Worm (Caenorhabditis elegans) whole organism, L4 larva: Measurements from ENCODE around the gene smf-2.

Experiments
- F37D6.2 ChIP-seq: sonication (generic microtip); optimal IDR thresholded peaks from 2 replicates; lab custom pipeline; 2016; ENCODE audit warnings: mild to moderate bottlenecking, missing genetic modification characterization, missing compliant biosample characterization
- F49E8.2 ChIP-seq: sonication (generic microtip); optimal IDR thresholded peaks from 2 replicates; lab custom pipeline; 2016; ENCODE audit warnings: missing compliant biosample characterization, mild to moderate bottlenecking, missing genetic modification characterization, borderline replicate concordance
- T20F7.1 ChIP-seq: fragments of 200-800 bp; sonication (Bioruptor generic); optimal IDR thresholded peaks from 2 replicates; lab custom pipeline; 2018; ENCODE audit warnings: mild to moderate bottlenecking, missing genetic modification characterization, missing compliant biosample characterization
- T26A8.4 ChIP-seq: fragments of 200-800 bp; sonication (Bioruptor generic); IDR thresholded peaks from 2 replicates; pipeline ENCODE4 v1.3.6; 2022; ENCODE audit warnings: missing genetic modification characterization, missing compliant biosample characterization
- Y48G9A.11 ChIP-seq: fragments of 200-800 bp; sonication (Bioruptor generic); IDR thresholded peaks from 2 replicates; pipeline ENCODE4 v1.3.6; 2022; ENCODE audit warnings: missing genetic modification reagents, missing genetic modification characterization, missing compliant biosample characterization
- Y75B8A.6 ChIP-seq: fragments of 200-800 bp; sonication (Bioruptor generic); IDR thresholded peaks from 2 replicates; pipeline ENCODE4 v1.3.6; 2022; ENCODE audit warnings: missing genetic modification reagents, missing genetic modification characterization, missing compliant biosample characterization
- ZK337.2 ChIP-seq: fragments of 200-800 bp; sonication (Bioruptor generic); IDR thresholded peaks from 2 replicates; pipeline ENCODE4 v1.3.6; 2022; ENCODE audit warnings: missing genetic modification reagents, missing genetic modification characterization, missing compliant biosample characterization
- ZK546.5 ChIP-seq, 2 experiments: sonication (generic microtip); optimal IDR thresholded peaks; 2 replicates each; lab custom pipeline; 2017; ENCODE audit warnings: missing biosample characterization in 2 of 2, missing genetic modification characterization in 2 of 2
- aha-1 ChIP-seq: fragments of 150-350 bp; peaks from one replicate; lab custom pipeline; 2014; ENCODE audit warnings: missing biosample characterization, missing genetic modification characterization
- aly-2 ChIP-seq: sonication (generic microtip); optimal IDR thresholded peaks from 2 replicates; lab custom pipeline; 2018; ENCODE audit warnings: missing biosample characterization, missing genetic modification characterization
- ceh-20 ChIP-seq: fragments of 200-800 bp; sonication (Bioruptor generic); IDR thresholded peaks from 2 replicates; pipeline ENCODE4 v1.3.6; 2022; ENCODE audit warnings: missing genetic modification reagents, missing genetic modification characterization, missing compliant biosample characterization
- ceh-32 ChIP-seq: sonication (generic microtip); optimal IDR thresholded peaks from 2 replicates; lab custom pipeline; 2016; ENCODE audit warnings: mild to moderate bottlenecking, missing genetic modification characterization, missing compliant biosample characterization; ENCODE audit not compliant: poor library complexity
- ceh-62 ChIP-seq: sonication (generic microtip); optimal IDR thresholded peaks from 2 replicates; lab custom pipeline; 2017; ENCODE audit warnings: missing biosample characterization, missing genetic modification characterization
- cey-2 ChIP-seq: sonication (generic microtip); optimal IDR thresholded peaks from 3 replicates; lab custom pipeline; 2017; ENCODE audit warnings: missing genetic modification characterization, mild to moderate bottlenecking, missing compliant biosample characterization, antibody characterized with exemption, borderline replicate concordance; ENCODE audit not compliant: insufficient read depth
- ctbp-1 ChIP-seq: fragments of 200-800 bp; sonication (Bioruptor generic); IDR thresholded peaks from 2 replicates; pipeline ENCODE4 v1.3.6; 2022; ENCODE audit warnings: missing genetic modification reagents, missing genetic modification characterization, missing compliant biosample characterization
- daf-19 ChIP-seq: fragments of 200-800 bp; sonication (Bioruptor generic); conservative IDR thresholded peaks from 2 replicates; pipeline ENCODE4 v1.3.6; 2022; ENCODE audit warnings: missing genetic modification characterization, missing compliant biosample characterization
- dmd-6 ChIP-seq: fragments of 200-800 bp; sonication (Bioruptor generic); IDR thresholded peaks from 2 replicates; pipeline ENCODE4 v1.3.6; 2022; ENCODE audit warnings: missing genetic modification reagents, missing genetic modification characterization, missing compliant biosample characterization
- dmd-8 ChIP-seq: fragments of 200-800 bp; sonication (Bioruptor generic); IDR thresholded peaks from 2 replicates; pipeline ENCODE4 v1.3.6; 2022; ENCODE audit warnings: missing genetic modification characterization, missing compliant biosample characterization
- dmd-9 ChIP-seq: fragments of 200-800 bp; sonication (Bioruptor generic); IDR thresholded peaks from 2 replicates; pipeline ENCODE4 v1.3.6; 2022; ENCODE audit warnings: missing genetic modification reagents, missing genetic modification characterization, missing compliant biosample characterization
- dpl-1 ChIP-seq: fragments of 150-350 bp; optimal IDR thresholded peaks from 2 replicates; lab custom pipeline; 2014; ENCODE audit warnings: missing biosample characterization, missing genetic modification reagents, missing genetic modification characterization
- egl-27 ChIP-seq: sonication (generic microtip); optimal IDR thresholded peaks from 3 replicates; lab custom pipeline; 2017; ENCODE audit warnings: missing biosample characterization, missing genetic modification reagents, missing genetic modification characterization
- egl-43 ChIP-seq: fragments of 200-800 bp; sonication (Bioruptor generic); IDR thresholded peaks from 2 replicates; pipeline ENCODE4 v1.3.6; 2022; ENCODE audit warnings: missing genetic modification reagents, missing genetic modification characterization, missing compliant biosample characterization
- fos-1 ChIP-seq: fragments of 150-350 bp; optimal IDR thresholded peaks from 2 replicates; lab custom pipeline; 2014; ENCODE audit warnings: missing biosample characterization, missing genetic modification characterization
- gei-8 ChIP-seq: fragments of 200-800 bp; sonication (Bioruptor generic); optimal IDR thresholded peaks from 2 replicates; lab custom pipeline; 2018; ENCODE audit warnings: mild to moderate bottlenecking, missing genetic modification characterization, missing compliant biosample characterization
- hif-1 ChIP-seq, 2 experiments: sonication (generic microtip); optimal IDR thresholded peaks; 2 replicates each; lab custom pipeline; 2016 to 2017; ENCODE audit warnings: missing compliant biosample characterization in 2 of 2, missing genetic modification characterization in 2 of 2, missing genetic modification reagents in 2 of 2, missing genotype in 2 of 2, mild to moderate bottlenecking in 1 of 2
- hlh-11 ChIP-seq: fragments of 200-800 bp; sonication (Bioruptor generic); optimal IDR thresholded peaks from 2 replicates; lab custom pipeline; 2018; ENCODE audit warnings: mild to moderate bottlenecking, missing genetic modification characterization, missing compliant biosample characterization
- jun-1 ChIP-seq: fragments of 150-350 bp; optimal IDR thresholded peaks from 2 replicates; lab custom pipeline; 2014; ENCODE audit warnings: missing biosample characterization, missing genetic modification reagents, missing genetic modification characterization
- lin-1 ChIP-seq: fragments of 200-800 bp; sonication (Bioruptor generic); IDR thresholded peaks from 2 replicates; pipeline ENCODE4 v1.3.6; 2022; ENCODE audit warnings: missing genetic modification reagents, missing genetic modification characterization, missing compliant biosample characterization
- lin-13 ChIP-seq: fragments of 150-350 bp; optimal IDR thresholded peaks from 2 replicates; lab custom pipeline; 2014; ENCODE audit warnings: missing biosample characterization, missing genetic modification reagents, missing genetic modification characterization
- lin-38 ChIP-seq: fragments of 200-800 bp; sonication (Bioruptor generic); IDR thresholded peaks from 2 replicates; pipeline ENCODE4 v1.3.6; 2022; ENCODE audit warnings: missing genetic modification reagents, missing genetic modification characterization, missing compliant biosample characterization
- lin-39 ChIP-seq: fragments of 150-350 bp; optimal IDR thresholded peaks from 2 replicates; lab custom pipeline; 2014; ENCODE audit warnings: missing biosample characterization, missing genetic modification reagents, missing genetic modification characterization
- lir-3 ChIP-seq: sonication (generic microtip); optimal IDR thresholded peaks from 2 replicates; lab custom pipeline; 2016; ENCODE audit warnings: mild to moderate bottlenecking, missing genetic modification characterization, missing compliant biosample characterization
- madf-5 ChIP-seq, 2 experiments: fragments of 200-800 bp; sonication (Bioruptor generic); IDR thresholded peaks; 2 replicates each; pipeline ENCODE4 v1.3.6; 2022; ENCODE audit warnings: missing compliant biosample characterization in 2 of 2, missing genetic modification characterization in 2 of 2
- mdl-1 ChIP-seq, 2 experiments: fragments of 150-350 bp in 1 of 2; sonication (generic microtip) in 1 of 2; optimal IDR thresholded peaks; 2 replicates each; lab custom pipeline; 2014 to 2017; ENCODE audit warnings: missing biosample characterization in 2 of 2, missing genetic modification characterization in 2 of 2
- mdt-29 ChIP-seq: fragments of 200-800 bp; sonication (Bioruptor generic); IDR thresholded peaks from 2 replicates; pipeline ENCODE4 v1.3.6; 2022; ENCODE audit warnings: missing genetic modification reagents, missing genetic modification characterization, missing compliant biosample characterization
- mes-2 ChIP-seq: sonication (generic microtip); optimal IDR thresholded peaks from 2 replicates; lab custom pipeline; 2016; ENCODE audit warnings: missing genotype, mild to moderate bottlenecking, missing genetic modification characterization, missing compliant biosample characterization; ENCODE audit not compliant: poor library complexity, severe bottlenecking
- mxl-2 ChIP-seq: fragments of 200-800 bp; sonication (Bioruptor generic); conservative IDR thresholded peaks from 2 replicates; pipeline ENCODE4 v1.3.6; 2022; ENCODE audit warnings: missing genetic modification reagents, missing genetic modification characterization, missing compliant biosample characterization
- nhr-102 ChIP-seq: sonication (generic microtip); optimal IDR thresholded peaks from 2 replicates; lab custom pipeline; 2016; ENCODE audit warnings: mild to moderate bottlenecking, missing genetic modification characterization, moderate library complexity, missing compliant biosample characterization
- nhr-28 ChIP-seq: fragments of 150-350 bp; optimal IDR thresholded peaks from 2 replicates; lab custom pipeline; 2014; ENCODE audit warnings: missing biosample characterization, missing genetic modification characterization
- nhr-76 ChIP-seq: fragments of 150-350 bp; optimal IDR thresholded peaks from 2 replicates; lab custom pipeline; 2014; ENCODE audit warnings: missing biosample characterization, missing genetic modification characterization
- pqm-1 ChIP-seq: sonication (generic microtip); optimal IDR thresholded peaks from 2 replicates; lab custom pipeline; 2017; ENCODE audit warnings: missing biosample characterization, missing genetic modification characterization
- rbr-2 ChIP-seq: sonication (generic microtip); optimal IDR thresholded peaks from 2 replicates; lab custom pipeline; 2016; ENCODE audit warnings: missing genotype, missing genetic modification characterization, missing compliant biosample characterization
- sdz-12 ChIP-seq: fragments of 200-800 bp; sonication (Bioruptor generic); optimal IDR thresholded peaks from 2 replicates; lab custom pipeline; 2018; ENCODE audit warnings: mild to moderate bottlenecking, missing genetic modification characterization, missing compliant biosample characterization
- skn-1 ChIP-seq: fragments of 150-350 bp; optimal IDR thresholded peaks from 2 replicates; lab custom pipeline; 2014; ENCODE audit warnings: missing biosample characterization, missing genetic modification characterization
- snpc-4 ChIP-seq: fragments of 150-350 bp; optimal IDR thresholded peaks from 2 replicates; lab custom pipeline; 2014; ENCODE audit warnings: missing biosample characterization, missing genetic modification characterization
- spr-3 ChIP-seq: fragments of 200-800 bp; sonication (Bioruptor generic); optimal IDR thresholded peaks from 2 replicates; lab custom pipeline; 2018; ENCODE audit warnings: mild to moderate bottlenecking, missing genetic modification characterization, missing compliant biosample characterization
- tag-97 ChIP-seq: fragments of 200-800 bp; sonication (Bioruptor generic); IDR thresholded peaks from 2 replicates; pipeline ENCODE4 v1.3.6; 2022; ENCODE audit warnings: missing genetic modification characterization, missing compliant biosample characterization
- unc-130 ChIP-seq: sonication (generic microtip); optimal IDR thresholded peaks from 2 replicates; lab custom pipeline; 2016; ENCODE audit warnings: missing genetic modification reagents, missing genetic modification characterization, missing compliant biosample characterization
- zfp-2 ChIP-seq: sonication (generic microtip); optimal IDR thresholded peaks from 2 replicates; lab custom pipeline; 2016; ENCODE audit warnings: mild to moderate bottlenecking, missing genetic modification characterization, missing compliant biosample characterization

Gene smf-2

ce11 chrX:6749124-6749822, 30.8 kb upstream of the smf-2 start (continued):
- no peak for TF ChIP-seq spr-3
- TF ChIP-seq daf-19, result peak; percentile 49; the same call in 1 of the 2 replicates
- peak; percentile 85 for TF ChIP-seq gei-8
- no peak for TF ChIP-seq madf-5 (GFP tag; IDR thresholded peaks at IDR 0.05; lab: Robert Waterston, UW)
- peak; percentile 8 for TF ChIP-seq sdz-12 (GFP tag; lab: Kevin White, UChicago)
- TF ChIP-seq lin-39 (tag; lab: Kevin White, UChicago), result no peak
- no peak for TF ChIP-seq nhr-76
- no peak for TF ChIP-seq zfp-2 (tag; lab: Kevin White, UChicago)
- TF ChIP-seq ceh-20 (GFP tag; lab: Robert Waterston, UW), result peak; percentile 84
- no peak for TF ChIP-seq tag-97 (GFP tag; lab: Robert Waterston, UW)
- no peak for TF ChIP-seq lir-3
- TF ChIP-seq Y75B8A.6 (GFP tag; lab: Robert Waterston, UW), result no peak
- TF ChIP-seq nhr-102 (tag; lab: Kevin White, UChicago), result peak; percentile 93
- no peak for TF ChIP-seq pqm-1 (tag; lab: Kevin White, UChicago)
- TF ChIP-seq ZK337.2, result 0 out of 2 replicates have a peak, but pooled peaks have one; percentile 26
- no peak for TF ChIP-seq F37D6.2 (tag; lab: Kevin White, UChicago)
- no peak for TF ChIP-seq dmd-9 (GFP tag; lab: Robert Waterston, UW)
- no peak for TF ChIP-seq Y48G9A.11 (GFP tag; lab: Robert Waterston, UW)
- TF ChIP-seq hif-1 (tag; optimal IDR thresholded peaks at IDR 0.05; lab: Kevin White, UChicago), result peak; percentile 79 to 95
- no peak for TF ChIP-seq ceh-62 (tag; lab: Kevin White, UChicago)
- no peak for TF ChIP-seq mes-2 (tag; lab: Kevin White, UChicago)
- peak; percentile 89 for TF ChIP-seq mxl-2
- TF ChIP-seq egl-43 (GFP tag; lab: Robert Waterston, UW), result no peak
- no peak for TF ChIP-seq snpc-4
- no peak for TF ChIP-seq lin-13
- TF ChIP-seq mdt-29 (GFP tag; lab: Robert Waterston, UW), result peak; percentile 93
- no peak for TF ChIP-seq F49E8.2
- TF ChIP-seq rbr-2 (tag; lab: Kevin White, UChicago), result peak; percentile 43
- TF ChIP-seq ZK546.5 (tag; optimal IDR thresholded peaks at IDR 0.05; lab: Kevin White, UChicago), result no peak
- TF ChIP-seq mdl-1 (tag; optimal IDR thresholded peaks at IDR 0.05; lab: Kevin White, UChicago), result peak in 1 of 2 experiments; percentile 100

DNA sequence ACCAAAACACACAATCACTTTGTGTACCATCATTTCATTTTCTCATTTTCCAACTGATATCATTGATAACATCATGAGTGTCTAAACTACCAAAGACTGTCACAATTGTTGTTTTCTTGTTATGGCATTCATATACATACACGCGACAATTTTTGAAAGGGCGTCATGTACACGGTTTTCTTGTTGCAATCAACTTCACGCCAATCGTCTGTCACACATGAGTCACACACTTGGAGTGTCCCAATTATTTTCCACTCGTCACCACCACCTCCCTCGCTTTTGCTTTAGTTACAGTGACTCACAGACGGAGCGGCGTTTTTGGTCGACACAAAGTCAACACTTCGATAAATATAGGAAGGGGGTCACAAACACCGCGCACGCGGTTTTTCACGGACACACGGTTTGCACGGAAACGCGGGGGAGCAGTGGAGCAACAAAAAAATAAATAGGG, 29.4 kb upstream of the smf-2 start:
- TF ChIP-seq dmd-6 (GFP tag; lab: Robert Waterston, UW) (peak; percentile 97), T26A8.4 (GFP tag; lab: Robert Waterston, UW) (0 out of 2 replicates have a peak, but pooled peaks have one; percentile 18), nhr-28 (tag; lab: Kevin White, UChicago) (peak; percentile 26), ceh-32 (tag; lab: Kevin White, UChicago) (no peak), T20F7.1 (peak; percentile 65), ceh-62 (tag; lab: Kevin White, UChicago) (no peak), ctbp-1 (no peak), unc-130 (GFP tag; lab: Kevin White, UChicago) (no peak), aly-2 (tag; lab: Kevin White, UChicago) (no peak), hlh-11 (tag; lab: Kevin White, UChicago) (peak; percentile 95), ZK546.5 (tag; optimal IDR thresholded peaks at IDR 0.05; lab: Kevin White, UChicago) (no peak), hif-1 (tag; optimal IDR thresholded peaks at IDR 0.05; lab: Kevin White, UChicago) (peak in 1 of 2 experiments; percentile 85), lin-1 (GFP tag; lab: Robert Waterston, UW) (peak; percentile 80), dpl-1 (GFP tag; lab: Kevin White, UChicago) (peak; percentile 1), egl-27 (tag; lab: Kevin White, UChicago) (no peak), cey-2 (tag; lab: Kevin White, UChicago) (no peak), jun-1 (tag; lab: Kevin White, UChicago) (peak; percentile 48), pqm-1 (tag; lab: Kevin White, UChicago) (no peak), daf-19 (no peak), skn-1 (tag; lab: Kevin White, UChicago) (no peak), aha-1 (tag; lab: Kevin White, UChicago) (peak; percentile 95), lin-38 (GFP tag; lab: Robert Waterston, UW) (peak; percentile 45), dmd-8 (no peak), snpc-4 (no peak), fos-1 (tag; lab: Kevin White, UChicago) (no peak), dmd-9 (GFP tag; lab: Robert Waterston, UW) (0 out of 2 replicates have a peak, but pooled peaks have one; percentile 40)
